Worm (Caenorhabditis elegans) whole organism, young adult: ENCODE results near the gene ZK809.9.

ENCODE experiments used
- F39B2.1 ChIP-seq: fragments of 200-800 bp; sonication (Bioruptor generic); IDR thresholded peaks from 2 replicates; pipeline ENCODE4 v1.3.6; 2022; ENCODE audit warnings: missing genetic modification reagents, missing genetic modification characterization, missing compliant biosample characterization
- F49E8.2 ChIP-seq: sonication (generic microtip); optimal IDR thresholded peaks from 3 replicates; lab custom pipeline; 2017; ENCODE audit warnings: missing genetic modification characterization, mild to moderate bottlenecking, missing compliant biosample characterization, antibody characterized with exemption, moderate library complexity; ENCODE audit not compliant: insufficient read depth
- F52B5.7 ChIP-seq: sonication (generic microtip); optimal IDR thresholded peaks from 2 replicates; lab custom pipeline; 2016; ENCODE audit warnings: mild to moderate bottlenecking, missing genetic modification characterization, missing compliant biosample characterization
- ets-4 ChIP-seq: fragments of 200-800 bp; sonication (Bioruptor generic); optimal IDR thresholded peaks from 2 replicates; lab custom pipeline; 2018; ENCODE audit warnings: mild to moderate bottlenecking, missing genetic modification characterization, missing compliant biosample characterization
- let-607 ChIP-seq, 2 experiments: fragments of 200-800 bp in 1 of 2; sonication (Bioruptor generic) in 1 of 2; sonication (generic microtip) in 1 of 2; optimal IDR thresholded peaks; 2 replicates each; lab custom pipeline; 2016 to 2018; ENCODE audit warnings: mild to moderate bottlenecking in 2 of 2, missing compliant biosample characterization in 2 of 2, missing genetic modification characterization in 2 of 2, moderate library complexity in 2 of 2, missing genotype in 1 of 2
- madf-6 ChIP-seq: fragments of 200-800 bp; sonication (Bioruptor generic); IDR thresholded peaks from 2 replicates; pipeline ENCODE4 v1.3.6; 2022; ENCODE audit warnings: missing genetic modification reagents, missing genetic modification characterization, missing compliant biosample characterization
- nhr-80 ChIP-seq: sonication (generic microtip); optimal IDR thresholded peaks from 2 replicates; lab custom pipeline; 2016; ENCODE audit warnings: missing genetic modification characterization, missing compliant biosample characterization
- pha-4 ChIP-seq: fragments of 150-350 bp; sonication (generic microtip); optimal IDR thresholded peaks from 2 replicates; lab custom pipeline; 2014; ENCODE audit warnings: missing biosample characterization, missing genetic modification reagents, missing genetic modification characterization
- sea-2 ChIP-seq: fragments of 200-800 bp; sonication (Bioruptor generic); IDR thresholded peaks from 2 replicates; pipeline ENCODE4 v1.3.6; 2022; ENCODE audit warnings: missing genetic modification characterization, missing compliant biosample characterization
- snpc-1.3 ChIP-seq: sonication (generic microtip); optimal IDR thresholded peaks from 2 replicates; lab custom pipeline; 2017; ENCODE audit warnings: missing genetic modification characterization, mild to moderate bottlenecking, missing compliant biosample characterization, antibody characterized with exemption, moderate library complexity, missing genotype, missing genetic modification reagents; ENCODE audit not compliant: insufficient read depth
- snpc-4 ChIP-seq, 5 experiments: fragments of 150-350 bp in 1 of 5; sonication (generic microtip) in 4 of 5; optimal IDR thresholded peaks; 2 replicates each; lab custom pipeline; 2014 to 2018; ENCODE audit warnings: missing genetic modification characterization in 5 of 5, missing biosample characterization in 3 of 5, antibody characterized with exemption in 2 of 5, mild to moderate bottlenecking in 2 of 5, missing compliant biosample characterization in 2 of 5, missing genotype in 2 of 5, moderate library complexity in 2 of 5, missing genetic modification reagents in 1 of 5
- unc-130 ChIP-seq: sonication (generic microtip); optimal IDR thresholded peaks from 2 replicates; lab custom pipeline; 2016; ENCODE audit warnings: missing genetic modification reagents, missing genetic modification characterization, missing compliant biosample characterization
- unc-62 ChIP-seq: fragments of 150-350 bp; optimal IDR thresholded peaks from 2 replicates; lab custom pipeline; 2014; ENCODE audit warnings: missing biosample characterization, missing genetic modification reagents, missing genetic modification characterization

ce11 chrIV:11651965-11652453, 13.1 kb upstream of the ZK809.9 start, which contains the start of the genes acl-3 and ndub-6:
- TF ChIP-seq F49E8.2 (tag; lab: Kevin White, UChicago) (no peak), ets-4 (GFP tag; lab: Kevin White, UChicago) (no peak), let-607 (tag; optimal IDR thresholded peaks at IDR 0.05; lab: Kevin White, UChicago) (no peak), F39B2.1 (GFP tag; lab: Robert Waterston, UW) (no peak), snpc-4 (GFP tag; optimal IDR thresholded peaks at IDR 0.05; lab: Kevin White, UChicago) (no peak), snpc-4 (tag; optimal IDR thresholded peaks at IDR 0.05; lab: Kevin White, UChicago) (no peak), sea-2 (GFP tag; lab: Robert Waterston, UW) (no peak), unc-130 (GFP tag; lab: Kevin White, UChicago) (no peak), madf-6 (no peak), pha-4 (tag; lab: Kevin White, UChicago) (no peak), unc-62 (no peak), snpc-1.3 (no peak), F52B5.7 (tag; lab: Kevin White, UChicago) (no peak), nhr-80 (tag; lab: Kevin White, UChicago) (no peak)
